Fruit fly (Drosophila melanogaster) whole organism, embryonic: ENCODE measurements around the gene CG15880.

ENCODE experiments used
- CG10565 ChIP-seq: fragments of 200-800 bp; sonication (Bioruptor generic); optimal IDR thresholded peaks from 3 replicates; lab custom pipeline; 2016; ENCODE audit warnings: missing biosample characterization, mild to moderate bottlenecking, missing genetic modification characterization
- CG1233 ChIP-seq: fragments of 200-800 bp; sonication (Bioruptor generic); optimal IDR thresholded peaks from 4 replicates; lab custom pipeline; 2018; ENCODE audit warnings: missing biosample characterization, mild to moderate bottlenecking, missing genetic modification characterization
- CG12659 ChIP-seq: fragments of 200-800 bp; sonication (Bioruptor generic); optimal IDR thresholded peaks from 3 replicates; lab custom pipeline; 2017; ENCODE audit warnings: mild to moderate bottlenecking, missing biosample characterization, missing genetic modification reagents, missing genetic modification characterization
- CG14860 ChIP-seq: fragments of 200-800 bp; sonication (Bioruptor generic); IDR thresholded peaks from 3 replicates; pipeline ENCODE4 v1.3.6; 2022; ENCODE audit warnings: missing biosample characterization, missing genetic modification characterization; ENCODE audit not compliant: partially characterized antibody
- CG15514 ChIP-seq: fragments of 200-800 bp; sonication (Bioruptor generic); optimal IDR thresholded peaks from 3 replicates; lab custom pipeline; 2017; ENCODE audit warnings: missing biosample characterization, missing genetic modification characterization, mild to moderate bottlenecking, moderate library complexity, missing genetic modification reagents
- CG15696 ChIP-seq: fragments of 200-800 bp; sonication (Bioruptor generic); optimal IDR thresholded peaks from 2 replicates; lab custom pipeline; 2019; ENCODE audit warnings: missing biosample characterization, mild to moderate bottlenecking, missing genetic modification characterization, moderate library complexity
- CG1647 ChIP-seq: fragments of 200-800 bp; sonication (Bioruptor generic); optimal IDR thresholded peaks from 3 replicates; lab custom pipeline; 2016; ENCODE audit warnings: missing biosample characterization, missing genetic modification characterization
- CG16779 ChIP-seq: fragments of 200-800 bp; sonication (Bioruptor generic); IDR thresholded peaks from 2 replicates; pipeline ENCODE4 v1.3.6; 2022; ENCODE audit warnings: missing biosample characterization, missing genetic modification characterization
- CG2116 ChIP-seq: fragments of 200-800 bp; sonication (Bioruptor generic); optimal IDR thresholded peaks from 3 replicates; lab custom pipeline; 2018; ENCODE audit warnings: missing biosample characterization, mild to moderate bottlenecking, missing genetic modification characterization
- CG30020 ChIP-seq: fragments of 200-800 bp; optimal IDR thresholded peaks from 2 replicates; lab custom pipeline; 2019; ENCODE audit warnings: missing biosample characterization, mild to moderate bottlenecking, missing genetic modification characterization, moderate library complexity
- CG32772 ChIP-seq: fragments of 200-800 bp; sonication (Bioruptor generic); IDR thresholded peaks from 2 replicates; pipeline ENCODE4 v1.3.6; 2022; ENCODE audit warnings: missing biosample characterization, missing genetic modification characterization
- CG34224 ChIP-seq: fragments of 200-800 bp; sonication (Bioruptor generic); IDR thresholded peaks from 3 replicates; pipeline ENCODE4 v1.3.6; 2022; ENCODE audit warnings: missing biosample characterization, missing genetic modification characterization; ENCODE audit not compliant: partially characterized antibody
- CG42726 ChIP-seq: fragments of 200-800 bp; sonication (Bioruptor generic); IDR thresholded peaks from 2 replicates; pipeline ENCODE4 v1.3.6; 2022; ENCODE audit warnings: missing biosample characterization, missing genetic modification characterization; ENCODE audit not compliant: partially characterized antibody
- CG4282 ChIP-seq: fragments of 200-800 bp; sonication (Bioruptor generic); optimal IDR thresholded peaks from 2 replicates; lab custom pipeline; 2016; ENCODE audit warnings: missing biosample characterization, missing genetic modification characterization
- CG4617 ChIP-seq: fragments of 200-800 bp; sonication (Bioruptor generic); optimal IDR thresholded peaks from 3 replicates; lab custom pipeline; 2016; ENCODE audit warnings: missing biosample characterization, missing genetic modification characterization, borderline replicate concordance
- CG7271 ChIP-seq: fragments of 200-800 bp; sonication (Bioruptor generic); optimal IDR thresholded peaks from 2 replicates; lab custom pipeline; 2018; ENCODE audit warnings: missing biosample characterization, mild to moderate bottlenecking, missing genetic modification characterization, moderate library complexity
- CG8290 ChIP-seq, 3 experiments: fragments of 200-800 bp; sonication (Bioruptor generic); optimal IDR thresholded peaks; 2 replicates each; lab custom pipeline; 2016 to 2019; ENCODE audit warnings: missing biosample characterization in 3 of 3, missing genetic modification characterization in 3 of 3, mild to moderate bottlenecking in 2 of 3, moderate library complexity in 1 of 3
- CG8765 ChIP-seq: fragments of 200-800 bp; sonication (Bioruptor generic); IDR thresholded peaks from 2 replicates; pipeline ENCODE4 v1.3.6; 2022; ENCODE audit warnings: missing biosample characterization, missing genetic modification characterization
- CG9817 ChIP-seq: fragments of 200-800 bp; sonication (Bioruptor generic); optimal IDR thresholded peaks from 2 replicates; lab custom pipeline; 2018; ENCODE audit warnings: missing biosample characterization, mild to moderate bottlenecking, missing genetic modification characterization, moderate library complexity
- CrebB ChIP-seq: fragments of 200-800 bp; sonication (Bioruptor generic); optimal IDR thresholded peaks from 3 replicates; lab custom pipeline; 2018; ENCODE audit warnings: missing biosample characterization, mild to moderate bottlenecking, missing genetic modification characterization
- Doc2 ChIP-seq: fragments of 200-800 bp; sonication (Bioruptor generic); IDR thresholded peaks from 2 replicates; pipeline ENCODE4 v1.3.6; 2022; ENCODE audit warnings: missing biosample characterization, missing genetic modification characterization
- Dref ChIP-seq: fragments of 200-800 bp; sonication (Bioruptor generic); IDR thresholded peaks from 2 replicates; pipeline ENCODE4 v1.3.6; 2022; ENCODE audit warnings: missing biosample characterization, missing genetic modification characterization
- GATAe ChIP-seq: fragments of 200-800 bp; sonication (Bioruptor generic); conservative IDR thresholded peaks from 2 replicates; pipeline ENCODE4 v1.3.6; 2022; ENCODE audit warnings: missing biosample characterization, missing genetic modification characterization
- Lhr ChIP-seq: fragments of 200-800 bp; sonication (Bioruptor generic); optimal IDR thresholded peaks from 3 replicates; lab custom pipeline; 2017; ENCODE audit warnings: mild to moderate bottlenecking, missing biosample characterization, missing genetic modification reagents, missing genetic modification characterization
- MBD-R2 ChIP-seq: fragments of 200-800 bp; sonication (Bioruptor generic); IDR thresholded peaks from 2 replicates; pipeline ENCODE4 v1.3.6; 2022; ENCODE audit warnings: missing biosample characterization, missing genetic modification characterization
- MESR4 ChIP-seq: fragments of 200-800 bp; sonication (Bioruptor generic); optimal IDR thresholded peaks from 2 replicates; lab custom pipeline; 2018; ENCODE audit warnings: missing biosample characterization, mild to moderate bottlenecking, missing genetic modification characterization, moderate library complexity
- NfI ChIP-seq: fragments of 200-800 bp; sonication (Bioruptor generic); optimal IDR thresholded peaks from 3 replicates; lab custom pipeline; 2018; ENCODE audit warnings: missing biosample characterization, mild to moderate bottlenecking, missing genetic modification characterization, moderate library complexity
- Opbp ChIP-seq: fragments of 200-800 bp; sonication (Bioruptor generic); IDR thresholded peaks from 3 replicates; pipeline ENCODE4 v1.3.6; 2022; ENCODE audit warnings: missing biosample characterization, missing genetic modification characterization; ENCODE audit not compliant: partially characterized antibody
- Xbp1 ChIP-seq: fragments of 200-800 bp; sonication (Bioruptor generic); optimal IDR thresholded peaks from 3 replicates; lab custom pipeline; 2016; ENCODE audit warnings: missing biosample characterization, mild to moderate bottlenecking, missing genetic modification characterization
- ash1 ChIP-seq: fragments of 200-800 bp; sonication (Bioruptor generic); optimal IDR thresholded peaks from 2 replicates; lab custom pipeline; 2018; ENCODE audit warnings: missing biosample characterization, mild to moderate bottlenecking, missing genetic modification characterization
- bbx ChIP-seq: fragments of 200-800 bp; sonication (Bioruptor generic); IDR thresholded peaks from 2 replicates; pipeline ENCODE4 v1.3.6; 2022; ENCODE audit warnings: missing biosample characterization, missing genetic modification characterization; ENCODE audit not compliant: partially characterized antibody
- chinmo ChIP-seq: fragments of 200-800 bp; sonication (Bioruptor generic); IDR thresholded peaks from 4 replicates; pipeline ENCODE4 v1.3.6; 2022; ENCODE audit warnings: missing biosample characterization, missing genetic modification characterization; ENCODE audit not compliant: partially characterized antibody
- dysf ChIP-seq: fragments of 200-800 bp; sonication (Bioruptor generic); IDR thresholded peaks from 3 replicates; pipeline ENCODE4 v1.3.6; 2022; ENCODE audit warnings: missing biosample characterization, missing genetic modification characterization
- exex ChIP-seq: fragments of 200-800 bp; sonication (Bioruptor generic); optimal IDR thresholded peaks from 4 replicates; lab custom pipeline; 2018; ENCODE audit warnings: missing biosample characterization, mild to moderate bottlenecking, missing genetic modification characterization, moderate library complexity
- fru ChIP-seq: fragments of >200 bp; optimal IDR thresholded peaks from 2 replicates; lab custom pipeline; 2017
- fu2 ChIP-seq: fragments of 200-800 bp; sonication (Bioruptor generic); optimal IDR thresholded peaks from 2 replicates; lab custom pipeline; 2016; ENCODE audit warnings: missing biosample characterization, missing genetic modification characterization
- gem ChIP-seq: fragments of 200-800 bp; sonication (Bioruptor generic); optimal IDR thresholded peaks from 2 replicates; lab custom pipeline; 2019; ENCODE audit warnings: missing biosample characterization, mild to moderate bottlenecking, missing genetic modification characterization, moderate library complexity
- knrl ChIP-seq: fragments of 200-800 bp; sonication (Bioruptor generic); IDR thresholded peaks from 3 replicates; pipeline ENCODE4 v1.3.6; 2022; ENCODE audit warnings: missing biosample characterization, missing genetic modification characterization; ENCODE audit not compliant: partially characterized antibody
- lmd ChIP-seq: fragments of 200-800 bp; sonication (Bioruptor generic); IDR thresholded peaks from 2 replicates; pipeline ENCODE4 v1.3.6; 2022; ENCODE audit warnings: missing biosample characterization, missing genetic modification characterization
- mirr ChIP-seq: fragments of 200-800 bp; sonication (Bioruptor generic); optimal IDR thresholded peaks from 3 replicates; lab custom pipeline; 2018; ENCODE audit warnings: missing biosample characterization, mild to moderate bottlenecking, missing genetic modification characterization
- mld ChIP-seq: fragments of 200-800 bp; sonication (Bioruptor generic); IDR thresholded peaks from 3 replicates; pipeline ENCODE4 v1.3.6; 2022; ENCODE audit warnings: missing biosample characterization, missing genetic modification characterization; ENCODE audit not compliant: partially characterized antibody
- sna ChIP-seq: fragments of 200-800 bp; sonication (Bioruptor generic); IDR thresholded peaks from 2 replicates; pipeline ENCODE4 v1.3.6; 2022; ENCODE audit warnings: missing biosample characterization, missing genetic modification characterization; ENCODE audit not compliant: partially characterized antibody
- tna ChIP-seq: fragments of 200-800 bp; sonication (Bioruptor generic); IDR thresholded peaks from 2 replicates; pipeline ENCODE4 v1.3.6; 2022; ENCODE audit warnings: missing biosample characterization, missing genetic modification characterization; ENCODE audit not compliant: partially characterized antibody
- trem ChIP-seq: fragments of 200-800 bp; optimal IDR thresholded peaks from 3 replicates; lab custom pipeline; 2019; ENCODE audit warnings: missing biosample characterization, mild to moderate bottlenecking, missing genetic modification characterization, moderate library complexity
- twi ChIP-seq: fragments of 200-800 bp; optimal IDR thresholded peaks from 2 replicates; lab custom pipeline; 2019; ENCODE audit warnings: missing biosample characterization, mild to moderate bottlenecking, missing genetic modification characterization, moderate library complexity
- unc-4 ChIP-seq: fragments of 200-800 bp; sonication (Bioruptor generic); IDR thresholded peaks from 2 replicates; pipeline ENCODE4 v1.3.6; 2022; ENCODE audit warnings: missing biosample characterization, missing genetic modification characterization; ENCODE audit not compliant: partially characterized antibody
- vnd ChIP-seq: fragments of 200-800 bp; sonication (Bioruptor generic); IDR thresholded peaks from 3 replicates; pipeline ENCODE4 v1.3.6; 2022; ENCODE audit warnings: missing biosample characterization, missing genetic modification characterization; ENCODE audit not compliant: partially characterized antibody
- zfh2 ChIP-seq: fragments of 200-800 bp; sonication (Bioruptor generic); optimal IDR thresholded peaks from 2 replicates; lab custom pipeline; 2016; ENCODE audit warnings: missing biosample characterization, missing genetic modification characterization

The CG15880 gene

dm6 chr2L:815785-816389, 1.9 kb downstream of the CG15880 start, which contains the start of the genes Saf6 and Pex12 (continued):
- TF ChIP-seq Lhr (GFP tag; lab: Kevin White, UChicago) = no peak
- peak; percentile 12 for TF ChIP-seq CG12659 (GFP tag; lab: Kevin White, UChicago)
- TF ChIP-seq trem (tag; lab: Kevin White, UChicago) = peak; percentile 11
- no peak for TF ChIP-seq Xbp1 (GFP tag; lab: Kevin White, UChicago)
- peak; percentile 14; the same call in 1 of the 2 replicates for TF ChIP-seq CG42726 (GFP tag; lab: Robert Waterston, UW)
- TF ChIP-seq zfh2 = no peak
- TF ChIP-seq tna (GFP tag; lab: Robert Waterston, UW) = peak; percentile 75
- TF ChIP-seq Doc2 (GFP tag; lab: Robert Waterston, UW) = no peak
- TF ChIP-seq CG16779 (GFP tag; lab: Robert Waterston, UW) = no peak
- no peak for TF ChIP-seq CG15696 (tag; lab: Kevin White, UChicago)
- no peak for TF ChIP-seq fu2
- TF ChIP-seq CG4617 (GFP tag; lab: Kevin White, UChicago) = peak; percentile 70
- TF ChIP-seq sna (GFP tag; lab: Robert Waterston, UW) = peak; percentile 85
- peak; percentile 89 for TF ChIP-seq chinmo (GFP tag; lab: Robert Waterston, UW)
- TF ChIP-seq mirr = peak; percentile 22
- peak; percentile 3 for TF ChIP-seq CG15514 (GFP tag; lab: Kevin White, UChicago)
- TF ChIP-seq ash1 (GFP tag; lab: Kevin White, UChicago) = no peak
- TF ChIP-seq knrl = peak; percentile 72; the same call in 2 of the 3 replicates
- TF ChIP-seq unc-4 (GFP tag; lab: Robert Waterston, UW) = peak; percentile 84
- TF ChIP-seq lmd = no peak
- TF ChIP-seq CG1647 = no peak
- peak; percentile 91 for TF ChIP-seq CG34224
- TF ChIP-seq exex (tag; lab: Kevin White, UChicago) = peak; percentile 47
- TF ChIP-seq CG10565 (GFP tag; lab: Kevin White, UChicago) = no peak
- no peak for TF ChIP-seq CG4282 (GFP tag; lab: Kevin White, UChicago)
- no peak for TF ChIP-seq CG8765 (GFP tag; lab: Robert Waterston, UW)
- TF ChIP-seq vnd (GFP tag; lab: Robert Waterston, UW) = peak; percentile 76
- TF ChIP-seq CG8290 (GFP tag; optimal IDR thresholded peaks at IDR 0.05; lab: Kevin White, UChicago) = no peak
- TF ChIP-seq CG8290 (tag; optimal IDR thresholded peaks at IDR 0.05; lab: Kevin White, UChicago) = no peak
- peak; percentile 90 for TF ChIP-seq MBD-R2 (GFP tag; lab: Robert Waterston, UW)
- TF ChIP-seq NfI (GFP tag; lab: Kevin White, UChicago) = no peak
- peak; percentile 37 for TF ChIP-seq GATAe (GFP tag; lab: Robert Waterston, UW)
- peak; percentile 65 for TF ChIP-seq CG2116 (GFP tag; lab: Kevin White, UChicago)
- TF ChIP-seq fru = no peak
- peak; percentile 85 for TF ChIP-seq CG14860 (GFP tag; lab: Robert Waterston, UW)
- no peak for TF ChIP-seq CrebB (tag; lab: Kevin White, UChicago)
- TF ChIP-seq mld (GFP tag; lab: Robert Waterston, UW) = 0 out of 3 replicates have a peak, but pooled peaks have one; percentile 51
- TF ChIP-seq Opbp = peak; percentile 85; the same call in 2 of the 3 replicates
- TF ChIP-seq bbx (GFP tag; lab: Robert Waterston, UW) = peak; percentile 82
- TF ChIP-seq CG1233 (GFP tag; lab: Kevin White, UChicago) = no peak
- TF ChIP-seq CG32772 = no peak
- TF ChIP-seq gem (tag; lab: Kevin White, UChicago) = no peak
- TF ChIP-seq MESR4 (GFP tag; lab: Kevin White, UChicago) = peak; percentile 41
- peak; percentile 88 for TF ChIP-seq Dref
- no peak for TF ChIP-seq CG9817 (tag; lab: Kevin White, UChicago)
- no peak for TF ChIP-seq twi (tag; lab: Kevin White, UChicago)
- TF ChIP-seq dysf (GFP tag; lab: Robert Waterston, UW) = no peak
- no peak for TF ChIP-seq CG7271 (tag; lab: Kevin White, UChicago)
- TF ChIP-seq CG30020 (tag; lab: Kevin White, UChicago) = no peak
